Worm (Caenorhabditis elegans) whole organism, young adult: Measurements from ENCODE around the gene EGAP9.4.

Experiments used
- C17E4.6 ChIP-seq: fragments of 200-800 bp; sonication (Bioruptor generic); IDR thresholded peaks from 2 replicates; pipeline ENCODE4 v1.3.6; 2022; ENCODE audit warnings: missing genetic modification reagents, missing genetic modification characterization, missing compliant biosample characterization
- D2030.7 ChIP-seq: fragments of 200-800 bp; sonication (Bioruptor generic); IDR thresholded peaks from 2 replicates; pipeline ENCODE4 v1.3.6; 2022; ENCODE audit warnings: missing genetic modification reagents, missing genetic modification characterization, missing compliant biosample characterization
- F39B2.1 ChIP-seq: fragments of 200-800 bp; sonication (Bioruptor generic); IDR thresholded peaks from 2 replicates; pipeline ENCODE4 v1.3.6; 2022; ENCODE audit warnings: missing genetic modification reagents, missing genetic modification characterization, missing compliant biosample characterization
- F52B5.7 ChIP-seq: sonication (generic microtip); optimal IDR thresholded peaks from 2 replicates; lab custom pipeline; 2016; ENCODE audit warnings: mild to moderate bottlenecking, missing genetic modification characterization, missing compliant biosample characterization
- F55B11.4 ChIP-seq: sonication (generic microtip); optimal IDR thresholded peaks from 2 replicates; lab custom pipeline; 2016; ENCODE audit warnings: missing compliant biosample characterization, missing genetic modification characterization, borderline replicate concordance; ENCODE audit not compliant: insufficient read depth
- F57A8.1 ChIP-seq: fragments of 200-800 bp; sonication (Bioruptor generic); optimal IDR thresholded peaks from 2 replicates; lab custom pipeline; 2018; ENCODE audit warnings: mild to moderate bottlenecking, missing genetic modification characterization, moderate library complexity, missing compliant biosample characterization
- T07F8.4 ChIP-seq: sonication (generic microtip); optimal IDR thresholded peaks from 2 replicates; lab custom pipeline; 2016; ENCODE audit warnings: mild to moderate bottlenecking, missing genetic modification characterization, moderate library complexity, missing compliant biosample characterization
- Y56A3A.18 ChIP-seq: fragments of 200-800 bp; sonication (Bioruptor generic); IDR thresholded peaks from 2 replicates; pipeline ENCODE4 v1.3.6; 2022; ENCODE audit warnings: missing genetic modification reagents, missing genetic modification characterization, missing compliant biosample characterization
- akir-1 ChIP-seq: fragments of 200-800 bp; sonication (Bioruptor generic); optimal IDR thresholded peaks from 2 replicates; lab custom pipeline; 2018; ENCODE audit warnings: mild to moderate bottlenecking, missing genetic modification characterization, moderate library complexity, missing compliant biosample characterization
- ama-1 ChIP-seq, 3 experiments: fragments of 150-350 bp in 1 of 3; sonication (generic microtip) in 2 of 3; optimal IDR thresholded peaks; 2 replicates each; lab custom pipeline; 2014 to 2018; ENCODE audit warnings: missing biosample characterization in 2 of 3, missing genetic modification characterization in 2 of 3, missing genetic modification reagents in 2 of 3
- atf-7 ChIP-seq: sonication (generic microtip); optimal IDR thresholded peaks from 2 replicates; lab custom pipeline; 2017; ENCODE audit warnings: mild to moderate bottlenecking, missing genetic modification characterization, missing compliant biosample characterization
- attf-3 ChIP-seq: fragments of 200-800 bp; sonication (Bioruptor generic); conservative IDR thresholded peaks from 2 replicates; pipeline ENCODE4 v1.3.6; 2022; ENCODE audit warnings: missing genetic modification reagents, missing genetic modification characterization, missing compliant biosample characterization
- ceh-100 ChIP-seq: fragments of 200-800 bp; sonication (Bioruptor generic); IDR thresholded peaks from 2 replicates; pipeline ENCODE4 v1.3.6; 2022; ENCODE audit warnings: missing genetic modification reagents, missing genetic modification characterization, missing compliant biosample characterization
- ceh-58 ChIP-seq: fragments of 200-800 bp; sonication (Bioruptor generic); IDR thresholded peaks from 2 replicates; pipeline ENCODE4 v1.3.6; 2022; ENCODE audit warnings: missing genetic modification characterization, missing compliant biosample characterization
- die-1 ChIP-seq: sonication (generic microtip); optimal IDR thresholded peaks from 2 replicates; lab custom pipeline; 2016; ENCODE audit warnings: missing genotype, mild to moderate bottlenecking, missing genetic modification characterization, missing compliant biosample characterization
- dpff-1 ChIP-seq: sonication (generic microtip); optimal IDR thresholded peaks from 2 replicates; lab custom pipeline; 2017; ENCODE audit warnings: mild to moderate bottlenecking, missing genetic modification characterization, missing compliant biosample characterization
- egl-18 ChIP-seq: fragments of 200-800 bp; sonication (Bioruptor generic); IDR thresholded peaks from 2 replicates; pipeline ENCODE4 v1.3.6; 2022; ENCODE audit warnings: missing genetic modification reagents, missing genetic modification characterization, missing compliant biosample characterization
- ekl-4 ChIP-seq: fragments of 200-800 bp; sonication (Bioruptor generic); IDR thresholded peaks from 2 replicates; pipeline ENCODE4 v1.3.6; 2022; ENCODE audit warnings: missing genetic modification reagents, missing genetic modification characterization, missing compliant biosample characterization
- fkh-3 ChIP-seq: sonication (generic microtip); optimal IDR thresholded peaks from 2 replicates; lab custom pipeline; 2016; ENCODE audit warnings: mild to moderate bottlenecking, missing genetic modification characterization, missing compliant biosample characterization
- hlh-12 ChIP-seq: sonication (generic microtip); optimal IDR thresholded peaks from 2 replicates; lab custom pipeline; 2016; ENCODE audit warnings: missing genetic modification characterization, missing compliant biosample characterization
- hmg-1.2 ChIP-seq: fragments of 200-800 bp; sonication (Bioruptor generic); IDR thresholded peaks from 2 replicates; pipeline ENCODE4 v1.3.6; 2022; ENCODE audit warnings: missing genetic modification reagents, missing genetic modification characterization, missing compliant biosample characterization
- lir-1 ChIP-seq: fragments of 200-800 bp; sonication (Bioruptor generic); conservative IDR thresholded peaks from 2 replicates; pipeline ENCODE4 v1.3.6; 2022; ENCODE audit warnings: missing genetic modification reagents, missing genetic modification characterization, missing compliant biosample characterization
- madf-6 ChIP-seq: fragments of 200-800 bp; sonication (Bioruptor generic); IDR thresholded peaks from 2 replicates; pipeline ENCODE4 v1.3.6; 2022; ENCODE audit warnings: missing genetic modification reagents, missing genetic modification characterization, missing compliant biosample characterization
- mes-4 ChIP-seq: sonication (generic microtip); optimal IDR thresholded peaks from 2 replicates; lab custom pipeline; 2016; ENCODE audit warnings: missing genotype, missing genetic modification characterization, missing compliant biosample characterization
- nfya-2 ChIP-seq: fragments of 200-800 bp; sonication (Bioruptor generic); IDR thresholded peaks from 2 replicates; pipeline ENCODE4 v1.3.6; 2022; ENCODE audit warnings: missing genetic modification reagents, missing genetic modification characterization, missing compliant biosample characterization
- nhr-120 ChIP-seq: fragments of 200-800 bp; sonication (Bioruptor generic); IDR thresholded peaks from 2 replicates; pipeline ENCODE4 v1.3.6; 2022; ENCODE audit warnings: missing genetic modification characterization, missing compliant biosample characterization
- nhr-179 ChIP-seq: sonication (generic microtip); optimal IDR thresholded peaks from 2 replicates; lab custom pipeline; 2016; ENCODE audit warnings: mild to moderate bottlenecking, missing genetic modification characterization, missing compliant biosample characterization
- nhr-80 ChIP-seq: sonication (generic microtip); optimal IDR thresholded peaks from 2 replicates; lab custom pipeline; 2016; ENCODE audit warnings: missing genetic modification characterization, missing compliant biosample characterization
- nhr-90 ChIP-seq: sonication (generic microtip); optimal IDR thresholded peaks from 2 replicates; lab custom pipeline; 2016; ENCODE audit warnings: missing genotype, mild to moderate bottlenecking, missing genetic modification characterization, missing compliant biosample characterization
- rpc-1 ChIP-seq, 2 experiments: fragments of 150-350 bp in 1 of 2; sonication (generic microtip) in 1 of 2; optimal IDR thresholded peaks; 2 replicates each; lab custom pipeline; 2014 to 2018; ENCODE audit warnings: missing biosample characterization in 1 of 2, missing genetic modification characterization in 1 of 2, missing genetic modification reagents in 1 of 2, missing genotype in 1 of 2
- snpc-1.3 ChIP-seq: sonication (generic microtip); optimal IDR thresholded peaks from 2 replicates; lab custom pipeline; 2017; ENCODE audit warnings: missing genetic modification characterization, mild to moderate bottlenecking, missing compliant biosample characterization, antibody characterized with exemption, moderate library complexity, missing genotype, missing genetic modification reagents; ENCODE audit not compliant: insufficient read depth
- sptf-2 ChIP-seq: fragments of 200-800 bp; sonication (Bioruptor generic); optimal IDR thresholded peaks from 2 replicates; lab custom pipeline; 2018; ENCODE audit warnings: mild to moderate bottlenecking, missing genetic modification characterization, missing compliant biosample characterization
- tlf-1 ChIP-seq: fragments of 200-800 bp; sonication (Bioruptor generic); optimal IDR thresholded peaks from 2 replicates; lab custom pipeline; 2018; ENCODE audit warnings: mild to moderate bottlenecking, missing genetic modification characterization, missing compliant biosample characterization
- unc-130 ChIP-seq: sonication (generic microtip); optimal IDR thresholded peaks from 2 replicates; lab custom pipeline; 2016; ENCODE audit warnings: missing genetic modification reagents, missing genetic modification characterization, missing compliant biosample characterization
- unc-62 ChIP-seq: fragments of 150-350 bp; optimal IDR thresholded peaks from 2 replicates; lab custom pipeline; 2014; ENCODE audit warnings: missing biosample characterization, missing genetic modification reagents, missing genetic modification characterization
- zfh-2 ChIP-seq: fragments of 200-800 bp; sonication (Bioruptor generic); conservative IDR thresholded peaks from 2 replicates; pipeline ENCODE4 v1.3.6; 2022; ENCODE audit warnings: missing genetic modification reagents, missing genetic modification characterization, missing compliant biosample characterization
- ztf-18 ChIP-seq: sonication (generic microtip); optimal IDR thresholded peaks from 2 replicates; lab custom pipeline; 2016; ENCODE audit warnings: missing genotype, mild to moderate bottlenecking, missing genetic modification characterization, missing compliant biosample characterization
- ztf-22 ChIP-seq: fragments of 200-800 bp; sonication (Bioruptor generic); optimal IDR thresholded peaks from 2 replicates; lab custom pipeline; 2018; ENCODE audit warnings: mild to moderate bottlenecking, missing genetic modification characterization, moderate library complexity, missing compliant biosample characterization

The EGAP9.4 gene

ce11 chrV:6616294-6616693 lies 39.6 kb downstream of the EGAP9.4 start:
- TF ChIP-seq nhr-80 (tag; lab: Kevin White, UChicago): peak; percentile 23
- no peak for TF ChIP-seq unc-62

- TF ChIP-seq T07F8.4: no peak
- TF ChIP-seq rpc-1 (optimal IDR thresholded peaks at IDR 0.05; lab: Kevin White, UChicago): no peak
- no peak for TF ChIP-seq rpc-1 (tag; optimal IDR thresholded peaks at IDR 0.05; lab: Kevin White, UChicago)
- TF ChIP-seq nhr-120: no peak
- no peak for TF ChIP-seq C17E4.6
- no peak for TF ChIP-seq egl-18 (GFP tag; lab: Robert Waterston, UW)
- no peak for TF ChIP-seq fkh-3 (tag; lab: Kevin White, UChicago)
- TF ChIP-seq unc-130 (GFP tag; lab: Kevin White, UChicago): no peak
- no peak for TF ChIP-seq F57A8.1 (GFP tag; lab: Kevin White, UChicago)
- no peak for TF ChIP-seq die-1 (tag; lab: Kevin White, UChicago)
- no peak for TF ChIP-seq Y56A3A.18 (GFP tag; lab: Robert Waterston, UW)
- no peak for TF ChIP-seq ekl-4
- TF ChIP-seq F55B11.4 (tag; lab: Kevin White, UChicago): no peak
- TF ChIP-seq tlf-1 (GFP tag; lab: Kevin White, UChicago): no peak
- TF ChIP-seq, all 124 proteins: peak for 0
These were observed 44.1 kb downstream of the EGAP9.4 start for ce11 chrV:6620809-6621208.

ce11 chrV:6621894-6622293 lies 45.2 kb downstream of the EGAP9.4 start, which contains the start of gene nhr-37:
TSS of gene nhr-37 (plus strand) at chrV:6622194.
- TF ChIP-seq hmg-1.2 (GFP tag; lab: Robert Waterston, UW) (no peak), hlh-12 (no peak), lir-1 (no peak), nfya-2 (GFP tag; lab: Robert Waterston, UW) (no peak), F39B2.1 (no peak), ceh-100 (GFP tag; lab: Robert Waterston, UW) (no peak), attf-3 (GFP tag; lab: Robert Waterston, UW) (no peak), D2030.7 (GFP tag; lab: Robert Waterston, UW) (no peak), snpc-1.3 (no peak), nhr-90 (tag; lab: Kevin White, UChicago) (no peak), akir-1 (no peak), die-1 (tag; lab: Kevin White, UChicago) (no peak), nhr-179 (tag; lab: Kevin White, UChicago) (no peak), mes-4 (tag; lab: Kevin White, UChicago) (no peak), atf-7 (tag; lab: Kevin White, UChicago) (no peak), ama-1 (optimal IDR thresholded peaks at IDR 0.05; lab: Kevin White, UChicago) (no peak), ama-1 (GFP tag; optimal IDR thresholded peaks at IDR 0.05; lab: Kevin White, UChicago) (no peak), madf-6 (GFP tag; lab: Robert Waterston, UW) (no peak)

ce11 chrV:6626244-6626643 lies 49.6 kb downstream of the EGAP9.4 start, which contains the start of gene ppt-1:
TSS of gene ppt-1 (minus strand) at chrV:6626344.
- TF ChIP-seq F52B5.7 (tag; lab: Kevin White, UChicago) (no peak), Y56A3A.18 (GFP tag; lab: Robert Waterston, UW) (no peak), T07F8.4 (no peak), ceh-58 (GFP tag; lab: Robert Waterston, UW) (no peak), zfh-2 (GFP tag; lab: Robert Waterston, UW) (no peak), dpff-1 (no peak), ztf-22 (GFP tag; lab: Kevin White, UChicago) (no peak), ztf-18 (tag; lab: Kevin White, UChicago) (no peak), sptf-2 (GFP tag; lab: Kevin White, UChicago) (no peak)
